Fruit fly (Drosophila melanogaster): Measurements from ENCODE around the gene Gbs-76A.
A peak's percentile ranks its signal among the peaks of the same experiment; 100 is the strongest.

The Gbs-76A gene

dm6 chr3L:19268720-19269401 is 23.7 kb downstream of the Gbs-76A start, which contains the start of the genes Aldh7A1 and CG14085:
Aldh7A1 (minus strand) TSS chr3L:19268913.
CG14085 (plus strand) TSS chr3L:19269351.
- TF ChIP-seq Rel (GFP tag; optimal IDR thresholded peaks at IDR 0.05) (no peak), Rel (tag; optimal IDR thresholded peaks at IDR 0.05) (peak; percentile 51), sage (GFP tag; optimal IDR thresholded peaks at IDR 0.05) (no peak), br (GFP tag; optimal IDR thresholded peaks at IDR 0.05) (peak; percentile 25), h (GFP tag; optimal IDR thresholded peaks at IDR 0.05) (peak; percentile 48), Mio (GFP tag; optimal IDR thresholded peaks at IDR 0.05) (no peak), pan (optimal IDR thresholded peaks at IDR 0.05) (no peak), Abd-B (GFP tag; optimal IDR thresholded peaks at IDR 0.05) (no peak), fru (GFP tag; optimal IDR thresholded peaks at IDR 0.05) (peak; percentile 10), CG32264 (GFP tag; optimal IDR thresholded peaks at IDR 0.05) (no peak), woc (GFP tag; optimal IDR thresholded peaks at IDR 0.05) (no peak), GATAd (GFP tag; optimal IDR thresholded peaks at IDR 0.05) (peak; percentile 65), Dif (GFP tag; optimal IDR thresholded peaks at IDR 0.05; ENCODE audit: partially characterized antibody) (peak; percentile 59), Hr83 (GFP tag; optimal IDR thresholded peaks at IDR 0.05; ENCODE audit: poor library complexity, severe bottlenecking) (no peak), N (GFP tag; optimal IDR thresholded peaks at IDR 0.05) (no peak), lola (GFP tag; optimal IDR thresholded peaks at IDR 0.05) (no peak), foxo (GFP tag; optimal IDR thresholded peaks at IDR 0.05) (peak in 1 of 2 experiments; percentile 23), Dfd (GFP tag; optimal IDR thresholded peaks at IDR 0.05) (no peak), Myc (optimal IDR thresholded peaks at IDR 0.05) (no peak), CG9705 (GFP tag; optimal IDR thresholded peaks at IDR 0.05) (no peak), brk (GFP tag; optimal IDR thresholded peaks at IDR 0.05) (no peak), tai (GFP tag; optimal IDR thresholded peaks at IDR 0.05) (no peak), usp (GFP tag; optimal IDR thresholded peaks at IDR 0.05) (no peak), rgr (GFP tag; optimal IDR thresholded peaks at IDR 0.05) (peak; percentile 56)

dm6 chr3L:19265761-19266160 is 26.8 kb downstream of the Gbs-76A start, which contains the start of gene CG45081:
CG45081 (plus strand) TSS chr3L:19266061.
- TF ChIP-seq pan (optimal IDR thresholded peaks at IDR 0.05) (no peak), Dfd (GFP tag; optimal IDR thresholded peaks at IDR 0.05) (no peak), Mio (GFP tag; optimal IDR thresholded peaks at IDR 0.05) (no peak), rgr (GFP tag; optimal IDR thresholded peaks at IDR 0.05) (peak; percentile 0), HLH106 (tag; optimal IDR thresholded peaks at IDR 0.05) (no peak), CrebA (GFP tag; optimal IDR thresholded peaks at IDR 0.05; ENCODE audit: borderline replicate concordance) (no peak)

dm6 chr3L:19264141-19264487 is 28.5 kb downstream of the Gbs-76A start, which contains the start of gene Max:
Max (minus strand) TSS chr3L:19264184.
- TF ChIP-seq CG9705 (GFP tag; optimal IDR thresholded peaks at IDR 0.05) (peak; percentile 68), foxo (GFP tag; optimal IDR thresholded peaks at IDR 0.05) (peak in 1 of 2 experiments; percentile 78), lola (GFP tag; optimal IDR thresholded peaks at IDR 0.05) (no peak), CG32264 (GFP tag; optimal IDR thresholded peaks at IDR 0.05) (no peak), br (GFP tag; optimal IDR thresholded peaks at IDR 0.05) (peak; percentile 4), Myc (optimal IDR thresholded peaks at IDR 0.05) (peak; percentile 6), Mio (GFP tag; optimal IDR thresholded peaks at IDR 0.05) (no peak), Abd-B (GFP tag; optimal IDR thresholded peaks at IDR 0.05) (no peak), Vsx2 (GFP tag; optimal IDR thresholded peaks at IDR 0.05; ENCODE audit: partially characterized antibody) (no peak), Dif (GFP tag; optimal IDR thresholded peaks at IDR 0.05; ENCODE audit: partially characterized antibody) (no peak), Jra (GFP tag; optimal IDR thresholded peaks at IDR 0.05) (no peak), N (GFP tag; optimal IDR thresholded peaks at IDR 0.05) (no peak), CrebA (GFP tag; optimal IDR thresholded peaks at IDR 0.05; ENCODE audit: borderline replicate concordance) (no peak), Hr83 (GFP tag; optimal IDR thresholded peaks at IDR 0.05; ENCODE audit: poor library complexity, severe bottlenecking) (peak; percentile 13), sv (GFP tag; optimal IDR thresholded peaks at IDR 0.05) (no peak), Hr78 (GFP tag; optimal IDR thresholded peaks at IDR 0.05) (no peak), dmrt93B (GFP tag; optimal IDR thresholded peaks at IDR 0.05) (no peak), dl (GFP tag; optimal IDR thresholded peaks at IDR 0.05; ENCODE audit: insufficient read depth in 1 of 2, partially characterized antibody in 2 of 2) (no peak), h (GFP tag; optimal IDR thresholded peaks at IDR 0.05) (peak; percentile 57), pan (optimal IDR thresholded peaks at IDR 0.05) (no peak), tai (GFP tag; optimal IDR thresholded peaks at IDR 0.05) (no peak), sage (GFP tag; optimal IDR thresholded peaks at IDR 0.05) (peak; percentile 32), Sp1 (GFP tag; optimal IDR thresholded peaks at IDR 0.05) (peak; percentile 73), usp (GFP tag; optimal IDR thresholded peaks at IDR 0.05) (no peak), HLH106 (tag; optimal IDR thresholded peaks at IDR 0.05) (peak; percentile 78), GATAd (GFP tag; optimal IDR thresholded peaks at IDR 0.05) (no peak), OdsH (GFP tag; optimal IDR thresholded peaks at IDR 0.05) (peak; percentile 41), dsf (GFP tag; optimal IDR thresholded peaks at IDR 0.05; ENCODE audit: borderline replicate concordance) (no peak), rgr (GFP tag; optimal IDR thresholded peaks at IDR 0.05) (peak; percentile 75), ey (GFP tag; optimal IDR thresholded peaks at IDR 0.05) (peak; percentile 32), Rel (GFP tag; optimal IDR thresholded peaks at IDR 0.05) (no peak), Rel (tag; optimal IDR thresholded peaks at IDR 0.05) (peak; percentile 40), Dfd (GFP tag; optimal IDR thresholded peaks at IDR 0.05) (no peak), fru (GFP tag; optimal IDR thresholded peaks at IDR 0.05) (peak; percentile 35), brk (GFP tag; optimal IDR thresholded peaks at IDR 0.05) (no peak), woc (GFP tag; optimal IDR thresholded peaks at IDR 0.05) (no peak), jim (GFP tag; optimal IDR thresholded peaks at IDR 0.05) (no peak), psq (GFP tag; optimal IDR thresholded peaks at IDR 0.05) (peak; percentile 58), Hnf4 (GFP tag; optimal IDR thresholded peaks at IDR 0.05) (peak; percentile 37)
